Worm (Caenorhabditis elegans): ENCODE data around the gene Y62H9A.10.

Y62H9A.10 gene

ce11 chrX:11910046-11910445 is 7.5 kb upstream of the Y62H9A.10 start, which contains the start of gene Y62H9A.15:
Gene Y62H9A.15 (minus strand): TSS chrX:11910145.
- TF ChIP-seq nhr-12 (tag; optimal IDR thresholded peaks at IDR 0.05): no peak

- TF ChIP-seq unc-120 (tag; optimal IDR thresholded peaks at IDR 0.05; ENCODE audit: poor library complexity, severe bottlenecking) (no peak), unc-39 (tag; optimal IDR thresholded peaks at IDR 0.05) (no peak), M03D4.4 (tag; optimal IDR thresholded peaks at IDR 0.05) (no peak), bed-3 (GFP tag; optimal IDR thresholded peaks at IDR 0.05) (no peak), mab-5 (tag; optimal IDR thresholded peaks at IDR 0.05) (no peak), sptf-1 (tag; optimal IDR thresholded peaks at IDR 0.05) (no peak), cnd-1 (tag; optimal IDR thresholded peaks at IDR 0.05) (no peak), zip-8 (tag; optimal IDR thresholded peaks at IDR 0.05) (no peak)
Observed at ce11 chrX:11909168-11909567, 6.6 kb upstream of the Y62H9A.10 start.

- TF ChIP-seq ceh-83 (GFP tag; optimal IDR thresholded peaks at IDR 0.05) (no peak), pha-4 (tag; optimal IDR thresholded peaks at IDR 0.05) (no peak), ceh-39 (tag; optimal IDR thresholded peaks at IDR 0.05) (no peak), hlh-1 (tag; optimal IDR thresholded peaks at IDR 0.05) (no peak), zip-8 (tag; optimal IDR thresholded peaks at IDR 0.05) (no peak), sptf-1 (tag; optimal IDR thresholded peaks at IDR 0.05) (no peak), unc-39 (tag; optimal IDR thresholded peaks at IDR 0.05) (no peak), bed-3 (GFP tag; optimal IDR thresholded peaks at IDR 0.05) (no peak), elt-1 (tag; optimal IDR thresholded peaks at IDR 0.05; ENCODE audit: borderline replicate concordance, insufficient read depth) (no peak), nhr-237 (tag; optimal IDR thresholded peaks at IDR 0.05) (no peak), unc-120 (tag; optimal IDR thresholded peaks at IDR 0.05; ENCODE audit: poor library complexity, severe bottlenecking) (no peak), ztf-11 (tag; optimal IDR thresholded peaks at IDR 0.05) (no peak), snpc-4 (tag; optimal IDR thresholded peaks at IDR 0.05) (no peak), unc-62 (GFP tag; optimal IDR thresholded peaks at IDR 0.05) (no peak), tbx-8 (GFP tag; optimal IDR thresholded peaks at IDR 0.05) (no peak), mep-1 (tag; optimal IDR thresholded peaks at IDR 0.05) (no peak)
Observed at ce11 chrX:11908226-11908625, 5.7 kb upstream of the Y62H9A.10 start.

- TF ChIP-seq sem-2 (GFP tag; optimal IDR thresholded peaks at IDR 0.05) (no peak), lsy-2 (tag; optimal IDR thresholded peaks at IDR 0.05) (no peak), cnd-1 (tag; optimal IDR thresholded peaks at IDR 0.05) (no peak), zip-8 (tag; optimal IDR thresholded peaks at IDR 0.05) (no peak), ham-2 (GFP tag; optimal IDR thresholded peaks at IDR 0.05) (no peak), elt-3 (tag; optimal IDR thresholded peaks at IDR 0.05) (no peak), nhr-76 (tag; optimal IDR thresholded peaks at IDR 0.05) (no peak), blmp-1 (tag; optimal IDR thresholded peaks at IDR 0.05) (no peak), sptf-1 (tag; optimal IDR thresholded peaks at IDR 0.05) (no peak), hlh-1 (tag; optimal IDR thresholded peaks at IDR 0.05) (no peak), ceh-39 (tag; optimal IDR thresholded peaks at IDR 0.05) (no peak), lin-32 (GFP tag; optimal IDR thresholded peaks at IDR 0.05) (no peak), ztf-11 (tag; optimal IDR thresholded peaks at IDR 0.05) (no peak), mep-1 (tag; optimal IDR thresholded peaks at IDR 0.05) (no peak), nhr-12 (tag; optimal IDR thresholded peaks at IDR 0.05) (no peak), M03D4.4 (tag; optimal IDR thresholded peaks at IDR 0.05) (no peak), flh-1 (GFP tag; optimal IDR thresholded peaks at IDR 0.05) (no peak), ceh-83 (GFP tag; optimal IDR thresholded peaks at IDR 0.05) (no peak), snpc-4 (tag; optimal IDR thresholded peaks at IDR 0.05) (no peak)
Observed at ce11 chrX:11907263-11907662, 4.7 kb upstream of the Y62H9A.10 start, which contains the start of gene Y62H9A.11. Gene Y62H9A.11 (minus strand): TSS chrX:11907363.

- TF ChIP-seq ces-1 (GFP tag; optimal IDR thresholded peaks at IDR 0.05) (no peak), elt-1 (tag; optimal IDR thresholded peaks at IDR 0.05; ENCODE audit: borderline replicate concordance, insufficient read depth) (no peak), ham-2 (GFP tag; optimal IDR thresholded peaks at IDR 0.05) (no peak), hlh-1 (tag; optimal IDR thresholded peaks at IDR 0.05) (no peak), nhr-28 (tag; optimal IDR thresholded peaks at IDR 0.05) (no peak), M03D4.4 (tag; optimal IDR thresholded peaks at IDR 0.05) (no peak), bed-3 (GFP tag; optimal IDR thresholded peaks at IDR 0.05) (no peak), cnd-1 (tag; optimal IDR thresholded peaks at IDR 0.05) (no peak)
Observed at ce11 chrX:11906626-11907025, 4.1 kb upstream of the Y62H9A.10 start.

- TF ChIP-seq sptf-1 (tag; optimal IDR thresholded peaks at IDR 0.05): no peak
- TF ChIP-seq mep-1 (tag; optimal IDR thresholded peaks at IDR 0.05): peak; percentile 15
- TF ChIP-seq cnd-1 (tag; optimal IDR thresholded peaks at IDR 0.05): no peak
- TF ChIP-seq ces-1 (GFP tag; optimal IDR thresholded peaks at IDR 0.05): peak; percentile 27
Observed at ce11 chrX:11899031-11899430, 3.5 kb downstream of the Y62H9A.10 start.
